Fruit fly (Drosophila melanogaster) whole organism, embryonic: ENCODE results near the gene arg.

ENCODE experiments used
- Blimp-1 ChIP-seq: fragments of 200-800 bp; sonication (Bioruptor generic); optimal IDR thresholded peaks from 3 replicates; lab custom pipeline; 2018; ENCODE audit warnings: missing biosample characterization, missing genetic modification characterization, mild to moderate bottlenecking, moderate library complexity, missing genetic modification reagents
- CG10274 ChIP-seq: fragments of 200-800 bp; sonication (Bioruptor generic); optimal IDR thresholded peaks from 3 replicates; lab custom pipeline; 2017; ENCODE audit warnings: missing biosample characterization, mild to moderate bottlenecking, missing genetic modification characterization
- CG10431 ChIP-seq: fragments of 200-800 bp; sonication (Bioruptor generic); optimal IDR thresholded peaks from 3 replicates; lab custom pipeline; 2018; ENCODE audit warnings: missing biosample characterization, mild to moderate bottlenecking, missing genetic modification characterization
- CG10654 ChIP-seq: fragments of 200-800 bp; sonication (Bioruptor generic); optimal IDR thresholded peaks from 2 replicates; lab custom pipeline; 2016; ENCODE audit warnings: missing biosample characterization, missing genetic modification characterization
- CG11085 ChIP-seq: fragments of 200-800 bp; sonication (Bioruptor generic); IDR thresholded peaks from 2 replicates; pipeline ENCODE4 v1.3.6; 2022; ENCODE audit warnings: missing biosample characterization, missing genetic modification characterization
- CG12219 ChIP-seq: fragments of 200-800 bp; sonication (Bioruptor generic); optimal IDR thresholded peaks from 3 replicates; lab custom pipeline; 2018; ENCODE audit warnings: missing biosample characterization, mild to moderate bottlenecking, missing genetic modification characterization
- CG13287 ChIP-seq: fragments of 200-800 bp; sonication (Bioruptor generic); IDR thresholded peaks from 2 replicates; pipeline ENCODE4 v1.3.6; 2022; ENCODE audit warnings: missing biosample characterization, missing genetic modification characterization; ENCODE audit not compliant: partially characterized antibody
- CG14710 ChIP-seq: fragments of 200-800 bp; sonication (Bioruptor generic); optimal IDR thresholded peaks from 3 replicates; lab custom pipeline; 2019; ENCODE audit warnings: missing biosample characterization, mild to moderate bottlenecking, missing genetic modification characterization, moderate library complexity
- CG15514 ChIP-seq: fragments of 200-800 bp; sonication (Bioruptor generic); optimal IDR thresholded peaks from 3 replicates; lab custom pipeline; 2017; ENCODE audit warnings: missing biosample characterization, missing genetic modification characterization, mild to moderate bottlenecking, moderate library complexity, missing genetic modification reagents
- CG15601 ChIP-seq: fragments of 200-800 bp; sonication (Bioruptor generic); optimal IDR thresholded peaks from 3 replicates; lab custom pipeline; 2019; ENCODE audit warnings: missing biosample characterization, mild to moderate bottlenecking, missing genetic modification characterization, moderate library complexity
- CG17802 ChIP-seq: fragments of 200-800 bp; sonication (Bioruptor generic); optimal IDR thresholded peaks from 2 replicates; lab custom pipeline; 2018; ENCODE audit warnings: missing biosample characterization, mild to moderate bottlenecking, missing genetic modification characterization, moderate library complexity
- CG18764 ChIP-seq: fragments of 200-800 bp; sonication (Bioruptor generic); optimal IDR thresholded peaks from 3 replicates; lab custom pipeline; 2016; ENCODE audit warnings: missing biosample characterization, missing genetic modification characterization
- CG2129 ChIP-seq: fragments of 200-800 bp; sonication (Bioruptor generic); IDR thresholded peaks from 2 replicates; pipeline ENCODE4 v1.3.6; 2022; ENCODE audit warnings: missing biosample characterization, missing genetic modification characterization; ENCODE audit not compliant: partially characterized antibody
- CG2199 ChIP-seq: fragments of 200-800 bp; sonication (Bioruptor generic); IDR thresholded peaks from 3 replicates; pipeline ENCODE4 v1.3.6; 2022; ENCODE audit warnings: missing biosample characterization, missing genetic modification characterization
- CG30403 ChIP-seq: fragments of 200-800 bp; sonication (Bioruptor generic); optimal IDR thresholded peaks from 3 replicates; lab custom pipeline; 2016; ENCODE audit warnings: missing biosample characterization, missing genetic modification characterization
- CG32767 ChIP-seq: fragments of 200-800 bp; sonication (Bioruptor generic); IDR thresholded peaks from 2 replicates; pipeline ENCODE4 v1.3.6; 2022; ENCODE audit warnings: missing biosample characterization, missing genetic modification characterization
- CG3995 ChIP-seq: fragments of 200-800 bp; sonication (Bioruptor generic); optimal IDR thresholded peaks from 3 replicates; lab custom pipeline; 2016; ENCODE audit warnings: missing biosample characterization, missing genetic modification characterization
- CG4730 ChIP-seq: fragments of 200-800 bp; sonication (Bioruptor generic); IDR thresholded peaks from 2 replicates; pipeline ENCODE4 v1.3.6; 2022; ENCODE audit warnings: missing biosample characterization, missing genetic modification characterization
- CG6654 ChIP-seq: fragments of 200-800 bp; sonication (Bioruptor generic); optimal IDR thresholded peaks from 2 replicates; lab custom pipeline; 2017; ENCODE audit warnings: missing biosample characterization, mild to moderate bottlenecking, missing genetic modification characterization
- CG6765 ChIP-seq: fragments of 200-800 bp; sonication (Bioruptor generic); optimal IDR thresholded peaks from 3 replicates; lab custom pipeline; 2017; ENCODE audit warnings: missing biosample characterization, mild to moderate bottlenecking, missing genetic modification characterization
- CG7987 ChIP-seq: fragments of 200-800 bp; sonication (Bioruptor generic); optimal IDR thresholded peaks from 2 replicates; lab custom pipeline; 2018; ENCODE audit warnings: missing biosample characterization, mild to moderate bottlenecking, missing genetic modification characterization, moderate library complexity
- Fer2 ChIP-seq: fragments of 200-800 bp; sonication (Bioruptor generic); optimal IDR thresholded peaks from 2 replicates; lab custom pipeline; 2018; ENCODE audit warnings: missing biosample characterization, mild to moderate bottlenecking, missing genetic modification characterization, moderate library complexity
- HLHmδ ChIP-seq: fragments of 200-800 bp; sonication (Bioruptor generic); optimal IDR thresholded peaks from 2 replicates; lab custom pipeline; 2018; ENCODE audit warnings: missing biosample characterization, mild to moderate bottlenecking, missing genetic modification characterization, moderate library complexity
- Max ChIP-seq: fragments of 200-800 bp; sonication (Bioruptor generic); optimal IDR thresholded peaks from 2 replicates; lab custom pipeline; 2016; ENCODE audit warnings: missing biosample characterization, mild to moderate bottlenecking, missing genetic modification characterization
- Mrtf ChIP-seq: fragments of 200-800 bp; sonication (Bioruptor generic); IDR thresholded peaks from 3 replicates; pipeline ENCODE4 v1.3.6; 2022; ENCODE audit warnings: missing biosample characterization, missing genetic modification characterization
- Nf-YC ChIP-seq: fragments of 200-800 bp; optimal IDR thresholded peaks from 3 replicates; lab custom pipeline; 2019; ENCODE audit warnings: missing biosample characterization, mild to moderate bottlenecking, missing genetic modification characterization, moderate library complexity
- Oaz ChIP-seq: fragments of 200-800 bp; sonication (Bioruptor generic); IDR thresholded peaks from 2 replicates; pipeline ENCODE4 v1.3.6; 2022; ENCODE audit warnings: missing biosample characterization, missing genetic modification characterization
- TFAM ChIP-seq: fragments of 200-800 bp; sonication (Bioruptor generic); optimal IDR thresholded peaks from 2 replicates; lab custom pipeline; 2017; ENCODE audit warnings: missing biosample characterization, missing genetic modification characterization, inconsistent platforms
- Trl ChIP-seq, 3 experiments: fragments of >200 bp in 2 of 3; fragments of 200-800 bp in 1 of 3; sonication (Bioruptor generic) in 1 of 3; optimal IDR thresholded peaks; 2 replicates in 1 of 3; 3 replicates in 2 of 3; lab custom pipeline; 2016 to 2017; ENCODE audit warnings: missing biosample characterization in 1 of 3, missing genetic modification characterization in 1 of 3
- br ChIP-seq: fragments of >200 bp; optimal IDR thresholded peaks from 2 replicates; lab custom pipeline; 2017
- cato ChIP-seq: fragments of 200-800 bp; sonication (Bioruptor generic); optimal IDR thresholded peaks from 2 replicates; lab custom pipeline; 2016; ENCODE audit warnings: missing biosample characterization, missing genetic modification characterization, borderline replicate concordance
- chinmo ChIP-seq: fragments of 200-800 bp; sonication (Bioruptor generic); IDR thresholded peaks from 4 replicates; pipeline ENCODE4 v1.3.6; 2022; ENCODE audit warnings: missing biosample characterization, missing genetic modification characterization; ENCODE audit not compliant: partially characterized antibody
- corto ChIP-seq: fragments of 200-800 bp; sonication (Bioruptor generic); optimal IDR thresholded peaks from 2 replicates; lab custom pipeline; 2016; ENCODE audit warnings: missing biosample characterization, mild to moderate bottlenecking, missing genetic modification characterization, moderate library complexity
- eve ChIP-seq, 2 experiments: fragments of >200 bp; optimal IDR thresholded peaks; 2 replicates each; lab custom pipeline; 2017; ENCODE audit warnings: missing biosample characterization in 2 of 2, missing genetic modification characterization in 2 of 2
- ewg ChIP-seq: fragments of 200-800 bp; sonication (Bioruptor generic); optimal IDR thresholded peaks from 3 replicates; lab custom pipeline; 2017; ENCODE audit warnings: mild to moderate bottlenecking, missing biosample characterization, missing genetic modification reagents, missing genetic modification characterization
- hbn ChIP-seq: fragments of 200-800 bp; sonication (Bioruptor generic); IDR thresholded peaks from 2 replicates; pipeline ENCODE4 v1.3.6; 2022; ENCODE audit warnings: missing biosample characterization, missing genetic modification characterization; ENCODE audit not compliant: partially characterized antibody
- insv ChIP-seq, 2 experiments: fragments of 200-800 bp; sonication (Bioruptor generic); optimal IDR thresholded peaks; 3 replicates each; lab custom pipeline; 2016 to 2018; ENCODE audit warnings: missing biosample characterization in 2 of 2, missing genetic modification characterization in 2 of 2
- kay ChIP-seq: fragments of 200-800 bp; sonication (Bioruptor generic); optimal IDR thresholded peaks from 2 replicates; lab custom pipeline; 2016; ENCODE audit warnings: missing biosample characterization, missing genetic modification characterization
- kni ChIP-seq: fragments of 200-800 bp; sonication (Bioruptor generic); optimal IDR thresholded peaks from 3 replicates; lab custom pipeline; 2017; ENCODE audit warnings: mild to moderate bottlenecking, missing biosample characterization, missing genetic modification reagents, missing genetic modification characterization
- lola ChIP-seq, 3 experiments: fragments of >200 bp in 2 of 3; fragments of 200-800 bp in 1 of 3; sonication (Bioruptor generic) in 1 of 3; optimal IDR thresholded peaks; 2 replicates each; lab custom pipeline; 2017 to 2019; ENCODE audit warnings: missing biosample characterization in 3 of 3, missing genetic modification characterization in 3 of 3, mild to moderate bottlenecking in 1 of 3, moderate library complexity in 1 of 3
- nerfin-2 ChIP-seq: fragments of 200-800 bp; sonication (Bioruptor generic); IDR thresholded peaks from 2 replicates; pipeline ENCODE4 v1.3.6; 2022; ENCODE audit warnings: missing biosample characterization, missing genetic modification characterization; ENCODE audit not compliant: partially characterized antibody
- pfk ChIP-seq: fragments of 200-800 bp; sonication (Bioruptor generic); optimal IDR thresholded peaks from 2 replicates; lab custom pipeline; 2018; ENCODE audit warnings: missing biosample characterization, mild to moderate bottlenecking, missing genetic modification characterization, moderate library complexity
- pho ChIP-seq: fragments of 200-800 bp; sonication (Bioruptor generic); optimal IDR thresholded peaks from 2 replicates; lab custom pipeline; 2016; ENCODE audit warnings: missing biosample characterization, missing genetic modification characterization
- sc ChIP-seq, 3 experiments: fragments of >200 bp in 2 of 3; fragments of 200-800 bp in 1 of 3; sonication (Bioruptor generic) in 1 of 3; optimal IDR thresholded peaks; 2 replicates in 2 of 3; 3 replicates in 1 of 3; lab custom pipeline; 2017; ENCODE audit warnings: mild to moderate bottlenecking in 1 of 3, missing biosample characterization in 1 of 3, missing genetic modification characterization in 1 of 3, missing genetic modification reagents in 1 of 3
- sqz ChIP-seq: fragments of 200-800 bp; sonication (Bioruptor generic); optimal IDR thresholded peaks from 3 replicates; lab custom pipeline; 2018; ENCODE audit warnings: missing biosample characterization, mild to moderate bottlenecking, missing genetic modification characterization
- tin ChIP-seq: fragments of 200-800 bp; sonication (Bioruptor generic); optimal IDR thresholded peaks from 3 replicates; lab custom pipeline; 2016; ENCODE audit warnings: missing biosample characterization, missing genetic modification characterization
- vfl ChIP-seq: fragments of 200-800 bp; sonication (Bioruptor generic); optimal IDR thresholded peaks from 2 replicates; lab custom pipeline; 2016; ENCODE audit warnings: missing biosample characterization, missing genetic modification characterization
- vvl ChIP-seq: fragments of 200-800 bp; sonication (Bioruptor generic); IDR thresholded peaks from 2 replicates; pipeline ENCODE4 v1.3.6; 2022; ENCODE audit warnings: missing biosample characterization, missing genetic modification characterization

arg gene

dm6 chrX:520215-520861, 11.1 kb downstream of the arg start (continued):
- no peak for TF ChIP-seq CG2129
- no peak for TF ChIP-seq sqz (GFP tag; lab: Kevin White, UChicago)
- TF ChIP-seq hbn: 0 out of 2 replicates have a peak, but pooled peaks have one; percentile 13
- TF ChIP-seq CG6765: no peak
- no peak for TF ChIP-seq CG3995 (GFP tag; lab: Kevin White, UChicago)
- TF ChIP-seq CG2199 (GFP tag; lab: Robert Waterston, UW): no peak
- peak; percentile 41 for TF ChIP-seq ewg (GFP tag; lab: Kevin White, UChicago)
- no peak for TF ChIP-seq CG10274
- no peak for TF ChIP-seq Max (GFP tag; lab: Kevin White, UChicago)
- TF ChIP-seq tin (GFP tag; lab: Kevin White, UChicago): no peak
- TF ChIP-seq sc (optimal IDR thresholded peaks at IDR 0.05; lab: Kevin White, UChicago): no peak
- no peak for TF ChIP-seq sc (GFP tag; optimal IDR thresholded peaks at IDR 0.05; lab: Kevin White, UChicago)
- no peak for TF ChIP-seq nerfin-2
- no peak for TF ChIP-seq TFAM
- TF ChIP-seq chinmo (GFP tag; lab: Robert Waterston, UW): 0 out of 4 replicates have a peak, but pooled peaks have one; percentile 71
- TF ChIP-seq vvl (GFP tag; lab: Robert Waterston, UW): peak; percentile 24; the same call in 1 of the 2 replicates
- TF ChIP-seq cato (GFP tag; lab: Kevin White, UChicago): no peak
- no peak for TF ChIP-seq Mrtf (GFP tag; lab: Robert Waterston, UW)
- no peak for TF ChIP-seq CG10654 (GFP tag; lab: Kevin White, UChicago)
- no peak for TF ChIP-seq CG7987 (GFP tag; lab: Kevin White, UChicago)
- no peak for TF ChIP-seq Blimp-1 (GFP tag; lab: Kevin White, UChicago)
- TF ChIP-seq CG6654 (GFP tag; lab: Kevin White, UChicago): no peak
- no peak for TF ChIP-seq pho
- no peak for TF ChIP-seq CG15601 (tag; lab: Kevin White, UChicago)
- no peak for TF ChIP-seq corto (GFP tag; lab: Kevin White, UChicago)
- TF ChIP-seq CG11085 (GFP tag; lab: Robert Waterston, UW): no peak
- no peak for TF ChIP-seq CG17802
- TF ChIP-seq vfl (GFP tag; lab: Kevin White, UChicago): no peak
- TF ChIP-seq CG10431: peak; percentile 26
- no peak for TF ChIP-seq CG12219
- TF ChIP-seq CG14710 (tag; lab: Kevin White, UChicago): no peak
- peak; percentile 9 for TF ChIP-seq pfk
- TF ChIP-seq Fer2 (tag; lab: Kevin White, UChicago): no peak
- TF ChIP-seq Trl (optimal IDR thresholded peaks at IDR 0.05; lab: Kevin White, UChicago): peak in 1 of 2 experiments; percentile 2
- TF ChIP-seq Trl (GFP tag; optimal IDR thresholded peaks at IDR 0.05; lab: Kevin White, UChicago): no peak
- TF ChIP-seq Oaz (GFP tag; lab: Robert Waterston, UW): no peak
- no peak for TF ChIP-seq br (lab: Kevin White, UChicago)
- TF ChIP-seq CG13287 (GFP tag; lab: Robert Waterston, UW): no peak
- TF ChIP-seq insv (GFP tag; optimal IDR thresholded peaks at IDR 0.05; lab: Kevin White, UChicago): no peak
- no peak for TF ChIP-seq kay (GFP tag; lab: Kevin White, UChicago)
- TF ChIP-seq kni (GFP tag; lab: Kevin White, UChicago): peak; percentile 71
- peak; percentile 82 for TF ChIP-seq Nf-YC (tag; lab: Kevin White, UChicago)
- TF ChIP-seq CG18764 (GFP tag; lab: Kevin White, UChicago): no peak
- TF ChIP-seq HLHmδ (GFP tag; lab: Kevin White, UChicago): no peak
- no peak for TF ChIP-seq CG32767 (GFP tag; lab: Robert Waterston, UW)
- peak; percentile 21 for TF ChIP-seq CG15514
- TF ChIP-seq lola (GFP tag; optimal IDR thresholded peaks at IDR 0.05; lab: Kevin White, UChicago): no peak
- TF ChIP-seq CG30403 (GFP tag; lab: Kevin White, UChicago): no peak
- TF ChIP-seq eve (GFP tag; optimal IDR thresholded peaks at IDR 0.05; lab: Kevin White, UChicago): no peak
- TF ChIP-seq CG4730 (GFP tag; lab: Robert Waterston, UW): no peak
